Worm (Caenorhabditis elegans): ENCODE data around the gene B0334.10.

The B0334.10 gene

ce11 chrII:11518184-11518583 is at the start of gene B0334.10:
TSS of gene B0334.10 (plus strand) at chrII:11518484.
- TF ChIP-seq ztf-11 (tag; optimal IDR thresholded peaks at IDR 0.05) (no peak), nhr-28 (tag; optimal IDR thresholded peaks at IDR 0.05) (no peak), lin-15B (tag; optimal IDR thresholded peaks at IDR 0.05) (no peak), alr-1 (tag; optimal IDR thresholded peaks at IDR 0.05; ENCODE audit: borderline replicate concordance) (no peak), unc-62 (GFP tag; optimal IDR thresholded peaks at IDR 0.05) (no peak), dpl-1 (GFP tag; optimal IDR thresholded peaks at IDR 0.05) (no peak), mab-9 (GFP tag; IDR thresholded peaks at IDR 0.05) (no peak), isw-1 (GFP tag; IDR thresholded peaks at IDR 0.05) (no peak), vab-15 (tag; optimal IDR thresholded peaks at IDR 0.05) (no peak)

ce11 chrII:11469574-11470108 is 48.6 kb upstream of the B0334.10 start, which contains the start of gene cisd-1:
TSS of gene cisd-1 (minus strand) at chrII:11469624.
- TF ChIP-seq unc-130 (tag; optimal IDR thresholded peaks at IDR 0.05) (no peak), Y116A8C.19 (tag; optimal IDR thresholded peaks at IDR 0.05; ENCODE audit: borderline replicate concordance) (no peak), dpl-1 (GFP tag; optimal IDR thresholded peaks at IDR 0.05) (no peak), egl-27 (tag; optimal IDR thresholded peaks at IDR 0.05) (no peak), fkh-10 (GFP tag; optimal IDR thresholded peaks at IDR 0.05) (no peak), fkh-8 (tag; optimal IDR thresholded peaks at IDR 0.05) (no peak), snpc-4 (tag; optimal IDR thresholded peaks at IDR 0.05) (no peak), nhr-90 (tag; optimal IDR thresholded peaks at IDR 0.05; ENCODE audit: poor library complexity) (peak; percentile 10), elt-3 (tag; optimal IDR thresholded peaks at IDR 0.05) (peak in 1 of 6 experiments; percentile 1), C16A3.4 (tag; optimal IDR thresholded peaks at IDR 0.05) (no peak), isw-1 (GFP tag; IDR thresholded peaks at IDR 0.05) (no peak), lin-14 (GFP tag; optimal IDR thresholded peaks at IDR 0.05) (peak; percentile 49), hpl-2 (GFP tag; optimal IDR thresholded peaks at IDR 0.05) (no peak), unc-98 (GFP tag; IDR thresholded peaks at IDR 0.05) (no peak), swsn-7 (tag; optimal IDR thresholded peaks at IDR 0.05) (no peak), alr-1 (tag; optimal IDR thresholded peaks at IDR 0.05; ENCODE audit: borderline replicate concordance) (no peak), tbx-2 (tag; optimal IDR thresholded peaks at IDR 0.05) (peak; percentile 0), sox-4 (tag; optimal IDR thresholded peaks at IDR 0.05) (no peak), mab-9 (GFP tag; IDR thresholded peaks at IDR 0.05) (no peak), nhr-12 (tag; optimal IDR thresholded peaks at IDR 0.05) (no peak), lin-13 (GFP tag; optimal IDR thresholded peaks at IDR 0.05) (no peak), zip-4 (GFP tag; optimal IDR thresholded peaks at IDR 0.05) (no peak), tlp-1 (tag; optimal IDR thresholded peaks at IDR 0.05) (no peak), nhr-85 (tag) (peak; percentile 16), hlh-17 (GFP tag; optimal IDR thresholded peaks at IDR 0.05; ENCODE audit: borderline replicate concordance) (no peak), nhr-71 (tag; optimal IDR thresholded peaks at IDR 0.05) (peak; percentile 32), ztf-11 (tag; optimal IDR thresholded peaks at IDR 0.05) (no peak), elt-2 (tag; optimal IDR thresholded peaks at IDR 0.05) (peak; percentile 33), vab-15 (tag; optimal IDR thresholded peaks at IDR 0.05) (no peak), grh-1 (GFP tag; IDR thresholded peaks at IDR 0.05) (no peak), skn-1 (tag; optimal IDR thresholded peaks at IDR 0.05) (no peak), aly-2 (tag; optimal IDR thresholded peaks at IDR 0.05) (no peak), F16B12.6 (tag; optimal IDR thresholded peaks at IDR 0.05) (no peak), lsy-2 (tag; optimal IDR thresholded peaks at IDR 0.05) (no peak), irx-1 (tag; optimal IDR thresholded peaks at IDR 0.05) (no peak), lir-3 (tag; optimal IDR thresholded peaks at IDR 0.05; ENCODE audit: poor library complexity) (no peak), zag-1 (tag; optimal IDR thresholded peaks at IDR 0.05) (no peak), nhr-28 (tag; optimal IDR thresholded peaks at IDR 0.05) (no peak), blmp-1 (tag; optimal IDR thresholded peaks at IDR 0.05) (peak; percentile 82), ceh-88 (GFP tag; IDR thresholded peaks at IDR 0.05) (no peak), ces-1 (GFP tag; optimal IDR thresholded peaks at IDR 0.05) (no peak), aha-1 (tag; optimal IDR thresholded peaks at IDR 0.05) (no peak), lin-35 (GFP tag; optimal IDR thresholded peaks at IDR 0.05) (peak in 1 of 2 experiments; percentile 34), pax-3 (tag; optimal IDR thresholded peaks at IDR 0.05) (no peak), ama-1 (optimal IDR thresholded peaks at IDR 0.05) (no peak), lin-15B (tag; optimal IDR thresholded peaks at IDR 0.05) (no peak), C34B4.2 (tag; optimal IDR thresholded peaks at IDR 0.05) (no peak), snu-23 (GFP tag; optimal IDR thresholded peaks at IDR 0.05) (peak; percentile 28)

Data from whole organism, L1 larva.